Fruit fly (Drosophila melanogaster) whole organism, wandering third instar larva: Measurements from ENCODE around the gene CG31272.

Experiments
- Abd-B ChIP-seq: fragments of >200 bp; optimal IDR thresholded peaks from 2 replicates; lab custom pipeline; 2017; ENCODE audit warnings: missing biosample characterization, missing genetic modification characterization
- CG32264 ChIP-seq: fragments of 200-800 bp; sonication (Bioruptor generic); optimal IDR thresholded peaks from 2 replicates; lab custom pipeline; 2016; ENCODE audit warnings: missing biosample characterization, missing genetic modification characterization
- Dfd ChIP-seq: fragments of >200 bp; optimal IDR thresholded peaks from 2 replicates; lab custom pipeline; 2017; ENCODE audit warnings: missing biosample characterization, missing genetic modification characterization
- Hr78 ChIP-seq: fragments of >200 bp; optimal IDR thresholded peaks from 2 replicates; lab custom pipeline; 2017; ENCODE audit warnings: missing biosample characterization, missing genetic modification characterization
- Vsx2 ChIP-seq: fragments of 200-300, 225-300 bp; sonication (Bioruptor generic); optimal IDR thresholded peaks from 2 replicates; lab custom pipeline; 2018; ENCODE audit warnings: missing biosample characterization, missing genetic modification characterization; ENCODE audit not compliant: partially characterized antibody
- dl ChIP-seq, 2 experiments: fragments of 175-275, 200-275 bp in 1 of 2; fragments of 200-275 bp in 1 of 2; sonication (Bioruptor generic); optimal IDR thresholded peaks; lab custom pipeline; 2018; ENCODE audit warnings: mild to moderate bottlenecking in 2 of 2, missing biosample characterization in 2 of 2, missing genetic modification characterization in 2 of 2, moderate library complexity in 2 of 2; ENCODE audit not compliant: partially characterized antibody in 2 of 2, insufficient read depth in 1 of 2
- ey ChIP-seq: fragments of 200-800 bp; sonication (Bioruptor generic); optimal IDR thresholded peaks from 2 replicates; lab custom pipeline; 2016; ENCODE audit warnings: missing biosample characterization, missing genetic modification characterization
- fru ChIP-seq: fragments of 200-800 bp; sonication (Bioruptor generic); optimal IDR thresholded peaks from 3 replicates; lab custom pipeline; 2016; ENCODE audit warnings: missing biosample characterization, mild to moderate bottlenecking, missing genetic modification characterization
- pan ChIP-seq: fragments of >200 bp; optimal IDR thresholded peaks from 2 replicates; lab custom pipeline; 2017
- psq ChIP-seq: fragments of 200-800 bp; sonication (Bioruptor generic); optimal IDR thresholded peaks from 3 replicates; lab custom pipeline; 2017; ENCODE audit warnings: missing biosample characterization, mild to moderate bottlenecking, missing genetic modification characterization, moderate library complexity

DNA sequence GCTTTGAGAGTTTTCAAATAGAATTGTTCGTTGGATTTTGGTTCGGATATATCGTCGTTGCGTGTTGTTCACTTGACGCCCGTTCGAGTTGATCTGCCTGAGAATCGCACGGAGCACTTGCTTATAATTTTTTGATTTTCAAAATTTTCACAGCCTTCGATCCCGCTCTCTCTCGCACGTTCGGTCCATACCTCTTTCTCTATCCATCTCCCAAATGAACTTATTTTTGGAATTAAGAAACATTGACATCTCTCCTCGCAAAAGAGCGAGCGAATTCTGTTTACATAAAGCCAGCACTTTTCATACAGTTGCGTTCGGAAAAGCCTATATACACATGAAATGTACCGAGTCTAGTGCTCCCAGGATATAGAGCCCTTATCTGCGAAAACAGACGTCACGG, 18.1 kb upstream of the CG31272 start, which contains the start of the genes CG45076, CG45078 and fau:
- no peak for TF ChIP-seq pan (lab: Kevin White, UChicago)
- no peak for TF ChIP-seq ey
- TF ChIP-seq psq (GFP tag; lab: Kevin White, UChicago) = no peak
- no peak for TF ChIP-seq Dfd (GFP tag; lab: Kevin White, UChicago)
- no peak for TF ChIP-seq fru (GFP tag; lab: Kevin White, UChicago)
- TF ChIP-seq Abd-B = no peak
- no peak for TF ChIP-seq CG32264 (GFP tag; lab: Kevin White, UChicago)
- no peak for TF ChIP-seq dl (GFP tag; optimal IDR thresholded peaks at IDR 0.05; lab: Kevin White, UChicago; ENCODE audit: insufficient read depth in 1 of 2, partially characterized antibody in 2 of 2)
- no peak for TF ChIP-seq Vsx2 (GFP tag; lab: Kevin White, UChicago)
- TF ChIP-seq Hr78 (GFP tag; lab: Kevin White, UChicago) = no peak
